Worm (Caenorhabditis elegans) whole organism, L1 larva: ENCODE results near the gene dnj-25.

Experiments used
- C04F5.9 ChIP-seq: sonication (generic microtip); optimal IDR thresholded peaks from 2 replicates; lab custom pipeline; 2016; ENCODE audit warnings: missing genetic modification characterization, missing compliant biosample characterization
- ama-1 ChIP-seq: fragments of 150-350 bp; optimal IDR thresholded peaks from 2 replicates; lab custom pipeline; 2014
- ceh-82 ChIP-seq, 3 experiments: fragments of 150-350 bp in 1 of 3; sonication (generic microtip) in 2 of 3; optimal IDR thresholded peaks; 2 replicates each; lab custom pipeline; 2014 to 2017; ENCODE audit warnings: missing biosample characterization in 3 of 3, missing genetic modification characterization in 3 of 3
- zag-1 ChIP-seq: fragments of 150-350 bp; optimal IDR thresholded peaks from 2 replicates; lab custom pipeline; 2014; ENCODE audit warnings: missing biosample characterization, missing genetic modification characterization

DNA sequence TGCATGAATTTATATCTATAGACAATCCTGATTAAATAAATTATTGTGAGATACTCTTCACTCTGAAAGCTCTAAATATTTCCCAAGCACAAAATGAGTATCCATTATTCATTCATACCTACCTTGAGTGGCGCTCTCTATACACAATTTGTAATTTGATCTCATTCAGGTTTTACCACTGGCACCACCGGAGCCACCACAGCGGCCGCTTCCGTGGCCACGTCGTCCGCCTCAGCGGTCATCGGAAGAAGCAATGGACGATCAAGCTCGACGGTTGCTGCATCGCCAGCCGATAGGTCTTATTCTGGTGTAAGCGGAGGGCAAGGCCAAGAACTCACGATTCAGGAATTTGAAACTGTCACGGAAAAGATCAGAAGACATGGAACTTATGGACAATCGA, 13.1 kb upstream of the dnj-25 start:
- no peak for TF ChIP-seq C04F5.9
- no peak for TF ChIP-seq ceh-82 (tag; optimal IDR thresholded peaks at IDR 0.05; lab: Kevin White, UChicago)
- TF ChIP-seq zag-1 (tag; lab: Kevin White, UChicago), result no peak
- TF ChIP-seq ama-1 (lab: Kevin White, UChicago), result no peak
